Fruit fly (Drosophila melanogaster) whole organism, embryonic: Measurements from ENCODE around the gene rdhB.

Experiments
- CG10147 ChIP-seq: fragments of 200-800 bp; sonication (Bioruptor generic); optimal IDR thresholded peaks from 2 replicates; lab custom pipeline; 2019; ENCODE audit warnings: missing biosample characterization, mild to moderate bottlenecking, missing genetic modification characterization, moderate library complexity
- CG1024 ChIP-seq: fragments of 200-800 bp; sonication (Bioruptor generic); IDR thresholded peaks from 2 replicates; pipeline ENCODE4 v1.3.6; 2022; ENCODE audit warnings: missing biosample characterization, missing genetic modification characterization
- CG10366 ChIP-seq: fragments of 200-800 bp; sonication (Bioruptor generic); IDR thresholded peaks from 2 replicates; pipeline ENCODE4 v1.3.6; 2022; ENCODE audit warnings: missing biosample characterization, missing genetic modification characterization
- CG10431 ChIP-seq: fragments of 200-800 bp; sonication (Bioruptor generic); optimal IDR thresholded peaks from 3 replicates; lab custom pipeline; 2018; ENCODE audit warnings: missing biosample characterization, mild to moderate bottlenecking, missing genetic modification characterization
- CG10979 ChIP-seq: fragments of 200-800 bp; sonication (Bioruptor generic); optimal IDR thresholded peaks from 2 replicates; lab custom pipeline; 2018; ENCODE audit warnings: missing biosample characterization, mild to moderate bottlenecking, missing genetic modification characterization, moderate library complexity
- CG11696 ChIP-seq: fragments of 200-800 bp; sonication (Bioruptor generic); IDR thresholded peaks from 2 replicates; pipeline ENCODE4 v1.3.6; 2022; ENCODE audit warnings: missing biosample characterization, missing genetic modification characterization
- CG17361 ChIP-seq: fragments of 200-800 bp; sonication (Bioruptor generic); IDR thresholded peaks from 3 replicates; pipeline ENCODE4 v1.3.6; 2022; ENCODE audit warnings: missing biosample characterization, missing genetic modification characterization
- CG17802 ChIP-seq: fragments of 200-800 bp; sonication (Bioruptor generic); optimal IDR thresholded peaks from 2 replicates; lab custom pipeline; 2018; ENCODE audit warnings: missing biosample characterization, mild to moderate bottlenecking, missing genetic modification characterization, moderate library complexity
- CG1792 ChIP-seq: fragments of 200-800 bp; sonication (Bioruptor generic); optimal IDR thresholded peaks from 2 replicates; lab custom pipeline; 2016; ENCODE audit warnings: missing biosample characterization, missing genetic modification characterization
- CG2120 ChIP-seq: fragments of 200-800 bp; sonication (Bioruptor generic); optimal IDR thresholded peaks from 3 replicates; lab custom pipeline; 2016; ENCODE audit warnings: missing biosample characterization, missing genetic modification characterization
- CG30403 ChIP-seq: fragments of 200-800 bp; sonication (Bioruptor generic); optimal IDR thresholded peaks from 3 replicates; lab custom pipeline; 2016; ENCODE audit warnings: missing biosample characterization, missing genetic modification characterization
- CG3281 ChIP-seq: fragments of 200-800 bp; sonication (Bioruptor generic); optimal IDR thresholded peaks from 3 replicates; lab custom pipeline; 2017; ENCODE audit warnings: missing biosample characterization, mild to moderate bottlenecking, missing genetic modification characterization
- CG34376 ChIP-seq: fragments of 200-800 bp; sonication (Bioruptor generic); optimal IDR thresholded peaks from 2 replicates; lab custom pipeline; 2018; ENCODE audit warnings: missing biosample characterization, mild to moderate bottlenecking, missing genetic modification characterization
- CG3838 ChIP-seq: fragments of 200-800 bp; sonication (Bioruptor generic); optimal IDR thresholded peaks from 3 replicates; lab custom pipeline; 2016; ENCODE audit warnings: missing biosample characterization, missing genetic modification characterization
- CG3847 ChIP-seq: fragments of 200-800 bp; sonication (Bioruptor generic); IDR thresholded peaks from 2 replicates; pipeline ENCODE4 v1.3.6; 2022; ENCODE audit warnings: missing biosample characterization, missing genetic modification characterization
- CG7271 ChIP-seq: fragments of 200-800 bp; sonication (Bioruptor generic); optimal IDR thresholded peaks from 2 replicates; lab custom pipeline; 2018; ENCODE audit warnings: missing biosample characterization, mild to moderate bottlenecking, missing genetic modification characterization, moderate library complexity
- CG8089 ChIP-seq: fragments of 200-800 bp; sonication (Bioruptor generic); optimal IDR thresholded peaks from 3 replicates; lab custom pipeline; 2016; ENCODE audit warnings: missing biosample characterization, missing genetic modification characterization
- Deaf1 ChIP-seq: fragments of 200-800 bp; optimal IDR thresholded peaks from 3 replicates; lab custom pipeline; 2019; ENCODE audit warnings: missing biosample characterization, mild to moderate bottlenecking, missing genetic modification characterization, moderate library complexity
- Doc2 ChIP-seq: fragments of 200-800 bp; sonication (Bioruptor generic); IDR thresholded peaks from 2 replicates; pipeline ENCODE4 v1.3.6; 2022; ENCODE audit warnings: missing biosample characterization, missing genetic modification characterization
- Ets97D ChIP-seq: fragments of 200-800 bp; sonication (Bioruptor generic); optimal IDR thresholded peaks from 3 replicates; lab custom pipeline; 2016; ENCODE audit warnings: missing biosample characterization, missing genetic modification characterization
- H2.0 ChIP-seq: fragments of 200-800 bp; sonication (Bioruptor generic); IDR thresholded peaks from 2 replicates; pipeline ENCODE4 v1.3.6; 2022; ENCODE audit warnings: missing biosample characterization, missing genetic modification characterization
- HLH4C ChIP-seq: fragments of 200-800 bp; sonication (Bioruptor generic); IDR thresholded peaks from 3 replicates; pipeline ENCODE4 v1.3.6; 2022; ENCODE audit warnings: missing biosample characterization, missing genetic modification characterization; ENCODE audit not compliant: partially characterized antibody
- Hand ChIP-seq: fragments of 200-800 bp; sonication (Bioruptor generic); optimal IDR thresholded peaks from 2 replicates; lab custom pipeline; 2017; ENCODE audit warnings: mild to moderate bottlenecking, missing biosample characterization, missing genetic modification reagents, missing genetic modification characterization
- Med ChIP-seq: fragments of 200-800 bp; sonication (Bioruptor generic); peaks from one replicate; lab custom pipeline; 2016; ENCODE audit warnings: missing biosample characterization, missing genetic modification characterization, mild to moderate bottlenecking, inconsistent platforms, moderate library complexity
- Myb ChIP-seq: fragments of 200-800 bp; sonication (Bioruptor generic); optimal IDR thresholded peaks from 2 replicates; lab custom pipeline; 2016; ENCODE audit warnings: missing biosample characterization, missing genetic modification characterization
- NfI ChIP-seq: fragments of 200-800 bp; sonication (Bioruptor generic); optimal IDR thresholded peaks from 3 replicates; lab custom pipeline; 2018; ENCODE audit warnings: missing biosample characterization, mild to moderate bottlenecking, missing genetic modification characterization, moderate library complexity
- Spps ChIP-seq: fragments of 200-800 bp; sonication (Bioruptor generic); optimal IDR thresholded peaks from 2 replicates; lab custom pipeline; 2018; ENCODE audit warnings: missing biosample characterization, mild to moderate bottlenecking, missing genetic modification characterization
- Tbp ChIP-seq: fragments of >200 bp; optimal IDR thresholded peaks from 2 replicates; lab custom pipeline; 2018; ENCODE audit warnings: missing biosample characterization, missing genetic modification characterization
- ac ChIP-seq: fragments of 200-800 bp; sonication (Bioruptor generic); optimal IDR thresholded peaks from 3 replicates; lab custom pipeline; 2017; ENCODE audit warnings: missing biosample characterization, mild to moderate bottlenecking, missing genetic modification characterization
- ap ChIP-seq: fragments of 200-800 bp; sonication (Bioruptor generic); IDR thresholded peaks from 2 replicates; pipeline ENCODE4 v1.3.6; 2022; ENCODE audit warnings: missing biosample characterization, missing genetic modification characterization
- cas ChIP-seq: fragments of 200-800 bp; sonication (Bioruptor generic); IDR thresholded peaks from 2 replicates; pipeline ENCODE4 v1.3.6; 2022; ENCODE audit warnings: missing biosample characterization, missing genetic modification characterization
- caup ChIP-seq: fragments of 200-800 bp; sonication (Bioruptor generic); optimal IDR thresholded peaks from 3 replicates; lab custom pipeline; 2017; ENCODE audit warnings: missing biosample characterization, mild to moderate bottlenecking, missing genetic modification characterization, moderate library complexity; ENCODE audit not compliant: severe bottlenecking
- chif ChIP-seq, 2 experiments: fragments of 200-800 bp; sonication (Bioruptor generic); optimal IDR thresholded peaks; 3 replicates each; lab custom pipeline; 2016; ENCODE audit warnings: missing biosample characterization in 2 of 2, missing genetic modification characterization in 2 of 2
- disco-r ChIP-seq: fragments of 200-800 bp; sonication (Bioruptor generic); optimal IDR thresholded peaks from 2 replicates; lab custom pipeline; 2016; ENCODE audit warnings: missing biosample characterization, missing genetic modification characterization
- dpn ChIP-seq, 2 experiments: fragments of 200-800 bp; sonication (Bioruptor generic); optimal IDR thresholded peaks; 3 replicates each; lab custom pipeline; 2016; ENCODE audit warnings: missing biosample characterization in 2 of 2, missing genetic modification characterization in 2 of 2
- fd102C ChIP-seq: fragments of 200-800 bp; sonication (Bioruptor generic); optimal IDR thresholded peaks from 2 replicates; lab custom pipeline; 2018; ENCODE audit warnings: missing biosample characterization, mild to moderate bottlenecking, missing genetic modification characterization, moderate library complexity
- fd3F ChIP-seq: fragments of 200-800 bp; sonication (Bioruptor generic); optimal IDR thresholded peaks from 2 replicates; lab custom pipeline; 2018; ENCODE audit warnings: missing biosample characterization, mild to moderate bottlenecking, missing genetic modification characterization, moderate library complexity
- h ChIP-seq: fragments of >200 bp; optimal IDR thresholded peaks from 2 replicates; lab custom pipeline; 2017
- hth ChIP-seq: fragments of >200 bp; optimal IDR thresholded peaks from 2 replicates; lab custom pipeline; 2017; ENCODE audit warnings: inconsistent platforms
- ken ChIP-seq: fragments of 200-800 bp; sonication (Bioruptor generic); IDR thresholded peaks from 3 replicates; pipeline ENCODE4 v1.3.6; 2022; ENCODE audit warnings: missing biosample characterization, missing genetic modification characterization
- onecut ChIP-seq: fragments of 200-800 bp; sonication (Bioruptor generic); IDR thresholded peaks from 2 replicates; pipeline ENCODE4 v1.3.6; 2022; ENCODE audit warnings: missing biosample characterization, missing genetic modification characterization
- otp ChIP-seq: fragments of 200-800 bp; sonication (Bioruptor generic); IDR thresholded peaks from 3 replicates; pipeline ENCODE4, ENCODE4 v1.3.6; 2022; ENCODE audit warnings: missing biosample characterization, missing genetic modification characterization
- pfk ChIP-seq: fragments of 200-800 bp; sonication (Bioruptor generic); optimal IDR thresholded peaks from 2 replicates; lab custom pipeline; 2018; ENCODE audit warnings: missing biosample characterization, mild to moderate bottlenecking, missing genetic modification characterization, moderate library complexity
- row ChIP-seq: fragments of 200-800 bp; sonication (Bioruptor generic); IDR thresholded peaks from 3 replicates; pipeline ENCODE4 v1.3.6; 2022; ENCODE audit warnings: missing biosample characterization, missing genetic modification characterization
- salm ChIP-seq: fragments of 200-800 bp; sonication (Bioruptor generic); optimal IDR thresholded peaks from 2 replicates; lab custom pipeline; 2018; ENCODE audit warnings: missing biosample characterization, mild to moderate bottlenecking, missing genetic modification characterization
- ttk ChIP-seq: fragments of 200-800 bp; sonication (Bioruptor generic); IDR thresholded peaks from 2 replicates; pipeline ENCODE4 v2.1.2; 2022; ENCODE audit warnings: missing biosample characterization, missing genetic modification characterization
- yki ChIP-seq: fragments of >200 bp; optimal IDR thresholded peaks from 3 replicates; lab custom pipeline; 2018
- zen2 ChIP-seq: fragments of 200-800 bp; sonication (Bioruptor generic); IDR thresholded peaks from 3 replicates; pipeline ENCODE4 v1.3.6; 2022; ENCODE audit warnings: missing biosample characterization, missing genetic modification characterization; ENCODE audit not compliant: partially characterized antibody
- zfh1 ChIP-seq: fragments of 200-800 bp; sonication (Bioruptor generic); IDR thresholded peaks from 3 replicates; pipeline ENCODE4 v1.3.6; 2022; ENCODE audit warnings: missing biosample characterization, missing genetic modification characterization
- zfh2 ChIP-seq: fragments of 200-800 bp; sonication (Bioruptor generic); optimal IDR thresholded peaks from 2 replicates; lab custom pipeline; 2016; ENCODE audit warnings: missing biosample characterization, missing genetic modification characterization

Gene rdhB

dm6 chr3R:22356464-22357410 is 5.2 kb downstream of the rdhB start, which contains the start of gene Sar1 (continued):
- TF ChIP-seq CG34376 (peak; percentile 20), Deaf1 (tag; lab: Kevin White, UChicago) (no peak), Med (GFP tag; lab: Kevin White, UChicago) (peak; percentile 90), chif (GFP tag; optimal IDR thresholded peaks at IDR 0.05; lab: Kevin White, UChicago) (peak; percentile 0 to 46), zen2 (peak; percentile 82), CG10366 (GFP tag; lab: Robert Waterston, UW) (no peak), Myb (GFP tag; lab: Kevin White, UChicago) (peak; percentile 74), CG10147 (no peak), CG17802 (no peak), ap (GFP tag; lab: Robert Waterston, UW) (no peak), pfk (no peak), NfI (GFP tag; lab: Kevin White, UChicago) (no peak), CG1024 (GFP tag; lab: Robert Waterston, UW) (no peak), Hand (GFP tag; lab: Kevin White, UChicago) (no peak), CG3847 (GFP tag; lab: Robert Waterston, UW) (peak; percentile 99), ac (GFP tag; lab: Kevin White, UChicago) (no peak), HLH4C (GFP tag; lab: Robert Waterston, UW) (peak; percentile 82), H2.0 (GFP tag; lab: Robert Waterston, UW) (0 out of 2 replicates have a peak, but pooled peaks have one; percentile 9), ttk (no peak), cas (no peak), CG1792 (GFP tag; lab: Kevin White, UChicago) (peak; percentile 35), zfh1 (peak; percentile 23; the same call in 1 of the 3 replicates), CG11696 (GFP tag; lab: Robert Waterston, UW) (no peak), Tbp (no peak), zfh2 (peak; percentile 42), CG10431 (GFP tag; lab: Kevin White, UChicago) (no peak), dpn (GFP tag; optimal IDR thresholded peaks at IDR 0.05; lab: Kevin White, UChicago) (peak; percentile 19 to 55), CG8089 (GFP tag; lab: Kevin White, UChicago) (no peak), Doc2 (GFP tag; lab: Robert Waterston, UW) (no peak), disco-r (GFP tag; lab: Kevin White, UChicago) (peak; percentile 26), Ets97D (peak; percentile 94), yki (lab: Kevin White, UChicago) (peak; percentile 44), h (lab: Kevin White, UChicago) (no peak), onecut (GFP tag; lab: Robert Waterston, UW) (peak; percentile 46; the same call in 1 of the 2 replicates), CG3838 (GFP tag; lab: Kevin White, UChicago) (no peak), fd102C (GFP tag; lab: Kevin White, UChicago) (no peak), hth (lab: Kevin White, UChicago) (no peak), row (GFP tag; lab: Robert Waterston, UW) (peak; percentile 44; the same call in 2 of the 3 replicates), CG7271 (tag; lab: Kevin White, UChicago) (no peak), salm (tag; lab: Kevin White, UChicago) (no peak), CG2120 (GFP tag; lab: Kevin White, UChicago) (peak; percentile 50), CG3281 (GFP tag; lab: Kevin White, UChicago) (peak; percentile 12), caup (GFP tag; lab: Kevin White, UChicago) (peak; percentile 22), fd3F (GFP tag; lab: Kevin White, UChicago) (no peak), CG30403 (GFP tag; lab: Kevin White, UChicago) (peak; percentile 6), CG10979 (tag; lab: Kevin White, UChicago) (no peak), CG17361 (peak; percentile 19; the same call in 1 of the 3 replicates), ken (GFP tag; lab: Robert Waterston, UW) (no peak), Spps (tag; lab: Kevin White, UChicago) (peak; percentile 47), otp (no peak)
